Fruit fly (Drosophila melanogaster) S2 (cell line): ENCODE data around the gene Uba5.

Experiments
- CG8478 ChIP-seq: fragments of >200 bp; optimal IDR thresholded peaks from 2 replicates; lab custom pipeline; 2018
- CTCF ChIP-seq, 2 experiments: fragments of >200 bp; optimal IDR thresholded peaks; 2 replicates each; lab custom pipeline; 2018

- TF ChIP-seq CG8478 (lab: Kevin White, UChicago) (no peak), CTCF (optimal IDR thresholded peaks at IDR 0.05; lab: Kevin White, UChicago) (no peak)
Observed at dm6 chrX:11527088-11527635, 43.8 kb downstream of the Uba5 start.
